Fruit fly (Drosophila melanogaster) whole organism, embryonic: ENCODE results near the gene CG5793.
A peak's percentile ranks its signal among the peaks of the same experiment; 100 is the strongest.

Experiments
- ATbp ChIP-seq: fragments of 200-800 bp; sonication (Bioruptor generic); optimal IDR thresholded peaks from 2 replicates; lab custom pipeline; 2017; ENCODE audit warnings: missing biosample characterization, mild to moderate bottlenecking, missing genetic modification characterization, missing genetic modification reagents
- Abd-B ChIP-seq: fragments of 200-800 bp; sonication (Bioruptor generic); optimal IDR thresholded peaks from 2 replicates; lab custom pipeline; 2018; ENCODE audit warnings: missing biosample characterization, mild to moderate bottlenecking, missing genetic modification characterization, moderate library complexity
- Atf-2 ChIP-seq: fragments of 200-800 bp; sonication (Bioruptor generic); optimal IDR thresholded peaks from 2 replicates; lab custom pipeline; 2016; ENCODE audit warnings: missing biosample characterization, missing genetic modification characterization
- C15 ChIP-seq: fragments of 200-800 bp; sonication (Bioruptor generic); IDR thresholded peaks from 3 replicates; pipeline ENCODE4 v1.3.6; 2022; ENCODE audit warnings: missing biosample characterization, missing genetic modification characterization
- CG10565 ChIP-seq: fragments of 200-800 bp; sonication (Bioruptor generic); optimal IDR thresholded peaks from 3 replicates; lab custom pipeline; 2016; ENCODE audit warnings: missing biosample characterization, mild to moderate bottlenecking, missing genetic modification characterization
- CG10654 ChIP-seq: fragments of 200-800 bp; sonication (Bioruptor generic); optimal IDR thresholded peaks from 2 replicates; lab custom pipeline; 2016; ENCODE audit warnings: missing biosample characterization, missing genetic modification characterization
- CG12155 ChIP-seq: fragments of 200-800 bp; sonication (Bioruptor generic); optimal IDR thresholded peaks from 3 replicates; lab custom pipeline; 2016; ENCODE audit warnings: missing biosample characterization, missing genetic modification characterization
- CG13424 ChIP-seq: fragments of 200-800 bp; sonication (Bioruptor generic); optimal IDR thresholded peaks from 2 replicates; lab custom pipeline; 2019; ENCODE audit warnings: missing biosample characterization, mild to moderate bottlenecking, missing genetic modification characterization, moderate library complexity
- CG14860 ChIP-seq: fragments of 200-800 bp; sonication (Bioruptor generic); IDR thresholded peaks from 3 replicates; pipeline ENCODE4 v1.3.6; 2022; ENCODE audit warnings: missing biosample characterization, missing genetic modification characterization; ENCODE audit not compliant: partially characterized antibody
- CG15269 ChIP-seq: fragments of 200-800 bp; sonication (Bioruptor generic); optimal IDR thresholded peaks from 2 replicates; lab custom pipeline; 2018; ENCODE audit warnings: missing biosample characterization, mild to moderate bottlenecking, missing genetic modification characterization, moderate library complexity
- CG18619 ChIP-seq: fragments of 200-800 bp; sonication (Bioruptor generic); optimal IDR thresholded peaks from 3 replicates; lab custom pipeline; 2017; ENCODE audit warnings: missing biosample characterization, mild to moderate bottlenecking, missing genetic modification characterization
- CG3281 ChIP-seq: fragments of 200-800 bp; sonication (Bioruptor generic); optimal IDR thresholded peaks from 3 replicates; lab custom pipeline; 2017; ENCODE audit warnings: missing biosample characterization, mild to moderate bottlenecking, missing genetic modification characterization
- CG34422 ChIP-seq: fragments of 200-800 bp; sonication (Bioruptor generic); IDR thresholded peaks from 3 replicates; pipeline ENCODE4 v1.3.6; 2022; ENCODE audit warnings: missing biosample characterization, missing genetic modification characterization
- CG6791 ChIP-seq: fragments of 200-800 bp; sonication (Bioruptor generic); IDR thresholded peaks from 3 replicates; pipeline ENCODE4 v1.3.6; 2022; ENCODE audit warnings: missing biosample characterization, missing genetic modification characterization; ENCODE audit not compliant: partially characterized antibody
- CG8281 ChIP-seq: fragments of 200-800 bp; sonication (Bioruptor generic); optimal IDR thresholded peaks from 2 replicates; lab custom pipeline; 2018; ENCODE audit warnings: missing biosample characterization, mild to moderate bottlenecking, missing genetic modification characterization, moderate library complexity
- CG9727 ChIP-seq: fragments of 200-800 bp; sonication (Bioruptor generic); optimal IDR thresholded peaks from 3 replicates; lab custom pipeline; 2017; ENCODE audit warnings: missing biosample characterization, mild to moderate bottlenecking, missing genetic modification characterization
- CG9932 ChIP-seq: fragments of 200-800 bp; sonication (Bioruptor generic); IDR thresholded peaks from 2 replicates; pipeline ENCODE4 v1.3.6; 2022; ENCODE audit warnings: missing biosample characterization, missing genetic modification characterization
- CrebB ChIP-seq: fragments of 200-800 bp; sonication (Bioruptor generic); optimal IDR thresholded peaks from 3 replicates; lab custom pipeline; 2018; ENCODE audit warnings: missing biosample characterization, mild to moderate bottlenecking, missing genetic modification characterization
- Eip74EF ChIP-seq, 2 experiments: fragments of 200-800 bp in 1 of 2; fragments of >200 bp in 1 of 2; sonication (Bioruptor generic) in 1 of 2; optimal IDR thresholded peaks; 2 replicates each; lab custom pipeline; 2017 to 2019; ENCODE audit warnings: missing biosample characterization in 2 of 2, missing genetic modification characterization in 2 of 2, mild to moderate bottlenecking in 1 of 2, moderate library complexity in 1 of 2
- H2.0 ChIP-seq: fragments of 200-800 bp; sonication (Bioruptor generic); IDR thresholded peaks from 2 replicates; pipeline ENCODE4 v1.3.6; 2022; ENCODE audit warnings: missing biosample characterization, missing genetic modification characterization
- HLH4C ChIP-seq: fragments of 200-800 bp; sonication (Bioruptor generic); IDR thresholded peaks from 3 replicates; pipeline ENCODE4 v1.3.6; 2022; ENCODE audit warnings: missing biosample characterization, missing genetic modification characterization; ENCODE audit not compliant: partially characterized antibody
- Hmx ChIP-seq: fragments of 200-800 bp; sonication (Bioruptor generic); optimal IDR thresholded peaks from 2 replicates; lab custom pipeline; 2016; ENCODE audit warnings: missing biosample characterization, missing genetic modification characterization
- Hr3 ChIP-seq: fragments of 200-800 bp; sonication (Bioruptor generic); optimal IDR thresholded peaks from 3 replicates; lab custom pipeline; 2016; ENCODE audit warnings: missing biosample characterization, missing genetic modification characterization
- Myb ChIP-seq: fragments of 200-800 bp; sonication (Bioruptor generic); optimal IDR thresholded peaks from 2 replicates; lab custom pipeline; 2016; ENCODE audit warnings: missing biosample characterization, missing genetic modification characterization
- NFAT ChIP-seq: fragments of 200-800 bp; sonication (Bioruptor generic); IDR thresholded peaks from 2 replicates; pipeline ENCODE4 v1.3.6; 2022; ENCODE audit warnings: missing biosample characterization, missing genetic modification characterization
- NfI ChIP-seq: fragments of 200-800 bp; sonication (Bioruptor generic); optimal IDR thresholded peaks from 3 replicates; lab custom pipeline; 2018; ENCODE audit warnings: missing biosample characterization, mild to moderate bottlenecking, missing genetic modification characterization, moderate library complexity
- Pdp1 ChIP-seq, 2 experiments: fragments of 200-800 bp; sonication (Bioruptor generic); optimal IDR thresholded peaks; 3 replicates each; lab custom pipeline; 2016; ENCODE audit warnings: missing biosample characterization in 2 of 2, missing genetic modification characterization in 2 of 2, mild to moderate bottlenecking in 1 of 2, moderate library complexity in 1 of 2
- Scr ChIP-seq: fragments of 200-800 bp; sonication (Bioruptor generic); IDR thresholded peaks from 2 replicates; pipeline ENCODE4 v1.3.6; 2022; ENCODE audit warnings: missing biosample characterization, missing genetic modification characterization; ENCODE audit not compliant: partially characterized antibody
- bab2 ChIP-seq: fragments of 200-800 bp; sonication (Bioruptor generic); optimal IDR thresholded peaks from 2 replicates; lab custom pipeline; 2016; ENCODE audit warnings: missing biosample characterization, missing genetic modification characterization
- bsh ChIP-seq, 2 experiments: fragments of 200-800 bp; sonication (Bioruptor generic); optimal IDR thresholded peaks; 2 replicates each; lab custom pipeline; 2017 to 2018; ENCODE audit warnings: mild to moderate bottlenecking in 2 of 2, missing biosample characterization in 2 of 2, missing genetic modification characterization in 2 of 2, moderate library complexity in 1 of 2
- cad ChIP-seq: fragments of >200 bp; optimal IDR thresholded peaks from 2 replicates; lab custom pipeline; 2017; ENCODE audit warnings: missing biosample characterization, missing genetic modification characterization
- corto ChIP-seq: fragments of 200-800 bp; sonication (Bioruptor generic); optimal IDR thresholded peaks from 2 replicates; lab custom pipeline; 2016; ENCODE audit warnings: missing biosample characterization, mild to moderate bottlenecking, missing genetic modification characterization, moderate library complexity
- cwo ChIP-seq: fragments of 200-800 bp; sonication (Bioruptor generic); optimal IDR thresholded peaks from 3 replicates; lab custom pipeline; 2017; ENCODE audit warnings: missing biosample characterization, missing genetic modification characterization, mild to moderate bottlenecking, moderate library complexity, missing genetic modification reagents
- emc ChIP-seq: fragments of 200-800 bp; sonication (Bioruptor generic); optimal IDR thresholded peaks from 2 replicates; lab custom pipeline; 2016; ENCODE audit warnings: missing biosample characterization, missing genetic modification characterization
- exex ChIP-seq: fragments of 200-800 bp; sonication (Bioruptor generic); optimal IDR thresholded peaks from 4 replicates; lab custom pipeline; 2018; ENCODE audit warnings: missing biosample characterization, mild to moderate bottlenecking, missing genetic modification characterization, moderate library complexity
- grau ChIP-seq: fragments of 200-800 bp; optimal IDR thresholded peaks from 3 replicates; lab custom pipeline; 2019; ENCODE audit warnings: missing biosample characterization, mild to moderate bottlenecking, missing genetic modification characterization, moderate library complexity
- grn ChIP-seq: fragments of 200-800 bp; sonication (Bioruptor generic); optimal IDR thresholded peaks from 3 replicates; lab custom pipeline; 2017; ENCODE audit warnings: missing biosample characterization, missing genetic modification characterization
- kni ChIP-seq: fragments of 200-800 bp; sonication (Bioruptor generic); optimal IDR thresholded peaks from 3 replicates; lab custom pipeline; 2017; ENCODE audit warnings: mild to moderate bottlenecking, missing biosample characterization, missing genetic modification reagents, missing genetic modification characterization
- mld ChIP-seq: fragments of 200-800 bp; sonication (Bioruptor generic); IDR thresholded peaks from 3 replicates; pipeline ENCODE4 v1.3.6; 2022; ENCODE audit warnings: missing biosample characterization, missing genetic modification characterization; ENCODE audit not compliant: partially characterized antibody
- pan ChIP-seq, 4 experiments: fragments of >200 bp in 3 of 4; fragments of 200-800 bp in 1 of 4; sonication (Bioruptor generic) in 1 of 4; optimal IDR thresholded peaks in 3 of 4; IDR thresholded peaks in 1 of 4; 2 replicates each; pipeline versions ENCODE4 v1.3.6 to Lab custom; 2017 to 2022; ENCODE audit warnings: missing biosample characterization in 2 of 4, missing genetic modification characterization in 2 of 4, mixed read lengths in 1 of 4
- row ChIP-seq: fragments of 200-800 bp; sonication (Bioruptor generic); IDR thresholded peaks from 3 replicates; pipeline ENCODE4 v1.3.6; 2022; ENCODE audit warnings: missing biosample characterization, missing genetic modification characterization
- sd ChIP-seq: fragments of 200-800 bp; sonication (Bioruptor generic); optimal IDR thresholded peaks from 3 replicates; lab custom pipeline; 2018; ENCODE audit warnings: missing biosample characterization, mild to moderate bottlenecking, missing genetic modification characterization, moderate library complexity
- seq ChIP-seq: fragments of 200-800 bp; sonication (Bioruptor generic); IDR thresholded peaks from 2 replicates; pipeline ENCODE4 v1.3.6; 2022; ENCODE audit warnings: missing biosample characterization, missing genetic modification characterization
- sug ChIP-seq: fragments of 200-800 bp; optimal IDR thresholded peaks from 2 replicates; lab custom pipeline; 2019; ENCODE audit warnings: missing biosample characterization, mild to moderate bottlenecking, missing genetic modification characterization, moderate library complexity
- twi ChIP-seq: fragments of 200-800 bp; optimal IDR thresholded peaks from 2 replicates; lab custom pipeline; 2019; ENCODE audit warnings: missing biosample characterization, mild to moderate bottlenecking, missing genetic modification characterization, moderate library complexity
- vvl ChIP-seq: fragments of 200-800 bp; sonication (Bioruptor generic); IDR thresholded peaks from 2 replicates; pipeline ENCODE4 v1.3.6; 2022; ENCODE audit warnings: missing biosample characterization, missing genetic modification characterization

CG5793 gene

DNA sequence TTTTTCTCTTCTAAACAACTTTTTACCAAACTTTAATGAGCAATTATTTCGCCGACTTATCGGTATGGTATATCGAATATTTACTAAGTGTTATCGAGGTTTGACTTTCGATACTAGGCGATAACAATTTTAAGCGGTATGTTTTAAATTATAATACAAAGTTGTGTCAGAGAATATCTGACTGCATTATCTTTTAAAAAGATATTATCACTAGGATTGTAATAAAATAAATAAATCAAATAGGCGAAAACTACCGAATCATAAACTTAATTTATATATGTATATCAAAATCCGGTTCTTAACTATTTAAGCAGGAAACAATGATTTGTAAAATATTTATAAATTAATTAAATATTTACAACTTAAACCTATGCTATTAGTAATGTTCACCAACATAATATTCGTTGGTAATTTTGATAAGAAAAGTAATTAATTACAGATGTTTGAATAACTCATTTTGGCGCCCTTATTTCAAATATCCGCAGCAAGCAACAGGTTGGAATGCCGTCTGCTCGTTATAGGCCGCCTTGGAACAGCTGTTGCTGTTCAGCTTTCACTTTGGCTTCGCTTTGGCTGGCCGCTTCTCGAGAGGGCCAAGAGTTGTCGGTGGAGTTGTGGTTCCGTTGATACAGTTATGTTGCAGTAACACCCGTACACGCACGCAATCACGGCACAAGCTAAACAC, 19.3 kb upstream of the CG5793 start, which contains the start of the genes Sec15 and rtet (continued):
- TF ChIP-seq kni (GFP tag; lab: Kevin White, UChicago) = peak; percentile 10
- peak; percentile 28 for TF ChIP-seq bab2 (GFP tag; lab: Kevin White, UChicago)
- TF ChIP-seq, all 482 proteins: peak for 255

dm6 chr3R:21109712-21110111, 17.7 kb upstream of the CG5793 start:
- no peak for TF ChIP-seq CG13424
- no peak for TF ChIP-seq kni (GFP tag; lab: Kevin White, UChicago)
- TF ChIP-seq cad (GFP tag; lab: Kevin White, UChicago) = no peak
- no peak for TF ChIP-seq vvl
- TF ChIP-seq C15 (GFP tag; lab: Robert Waterston, UW) = no peak
- no peak for TF ChIP-seq Scr (GFP tag; lab: Robert Waterston, UW)
- TF ChIP-seq CG34422 (GFP tag; lab: Robert Waterston, UW) = no peak
- no peak for TF ChIP-seq pan (optimal IDR thresholded peaks at IDR 0.05; lab: Kevin White, UChicago)
- TF ChIP-seq pan (GFP tag; optimal IDR thresholded peaks at IDR 0.05 in 1 of 2, IDR thresholded peaks at IDR 0.05 in 1 of 2) = no peak
- no peak for TF ChIP-seq NfI (GFP tag; lab: Kevin White, UChicago)
- TF ChIP-seq H2.0 (GFP tag; lab: Robert Waterston, UW) = no peak
- peak; percentile 60 for TF ChIP-seq cwo (GFP tag; lab: Kevin White, UChicago)
- no peak for TF ChIP-seq Pdp1 (GFP tag; optimal IDR thresholded peaks at IDR 0.05; lab: Kevin White, UChicago)
- TF ChIP-seq row (GFP tag; lab: Robert Waterston, UW) = no peak
- TF ChIP-seq sug = peak; percentile 19
- no peak for TF ChIP-seq emc
- peak; percentile 77 for TF ChIP-seq exex
- peak; percentile 78 for TF ChIP-seq grn
- no peak for TF ChIP-seq bsh (GFP tag; optimal IDR thresholded peaks at IDR 0.05; lab: Kevin White, UChicago)
- TF ChIP-seq Hmx (GFP tag; lab: Kevin White, UChicago) = no peak
- no peak for TF ChIP-seq ATbp (GFP tag; lab: Kevin White, UChicago)
- no peak for TF ChIP-seq CG3281 (GFP tag; lab: Kevin White, UChicago)
- TF ChIP-seq sd = peak; percentile 4
- no peak for TF ChIP-seq seq

DNA sequence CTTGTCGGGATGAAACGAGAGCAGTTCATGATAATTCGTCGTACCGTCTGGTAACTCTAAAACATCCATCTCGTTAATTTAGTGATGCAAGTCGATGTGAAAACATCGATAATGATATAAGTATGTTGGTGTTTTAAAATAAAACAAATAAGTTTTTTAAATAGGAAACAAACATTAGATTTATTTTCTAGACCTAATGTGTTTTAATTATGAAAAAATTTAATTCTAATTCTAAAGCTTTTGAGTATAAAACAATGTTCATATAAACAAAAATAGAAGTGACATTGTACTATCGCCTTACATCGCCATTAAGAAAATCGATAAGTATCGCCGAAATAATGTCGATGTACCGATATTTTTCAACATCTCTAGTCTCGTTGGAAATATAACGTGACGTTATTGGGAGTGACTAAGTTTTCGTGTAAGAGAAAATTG, 16.3 kb upstream of the CG5793 start, which contains the start of gene Rab11:
Gene Rab11 (plus strand): TSS at position 363 of the 435 bp plus-strand sequence.
- peak; percentile 88 for TF ChIP-seq CG6791 (GFP tag; lab: Robert Waterston, UW)
- TF ChIP-seq HLH4C = peak; percentile 89
- TF ChIP-seq CG9727 (GFP tag; lab: Kevin White, UChicago) = peak; percentile 64
- peak; percentile 11 for TF ChIP-seq twi (tag; lab: Kevin White, UChicago)
- peak; percentile 77 for TF ChIP-seq mld
- no peak for TF ChIP-seq CrebB (tag; lab: Kevin White, UChicago)
- TF ChIP-seq CG10654 (GFP tag; lab: Kevin White, UChicago) = peak; percentile 9
- peak; percentile 86 for TF ChIP-seq CG14860 (GFP tag; lab: Robert Waterston, UW)
- TF ChIP-seq Atf-2 (GFP tag; lab: Kevin White, UChicago) = peak; percentile 24
- no peak for TF ChIP-seq Myb (GFP tag; lab: Kevin White, UChicago)
- TF ChIP-seq CG9932 (GFP tag; lab: Robert Waterston, UW) = peak; percentile 78
- TF ChIP-seq Eip74EF (GFP tag; optimal IDR thresholded peaks at IDR 0.05; lab: Kevin White, UChicago) = no peak
- peak; percentile 66 for TF ChIP-seq Abd-B (GFP tag; lab: Kevin White, UChicago)
- no peak for TF ChIP-seq CG10565 (GFP tag; lab: Kevin White, UChicago)
- TF ChIP-seq NFAT = peak; percentile 43; the same call in 1 of the 2 replicates
- TF ChIP-seq CG8281 (tag; lab: Kevin White, UChicago) = no peak
- peak; percentile 99 for TF ChIP-seq CG12155 (GFP tag; lab: Kevin White, UChicago)
- TF ChIP-seq CG18619 = peak; percentile 26
- peak; percentile 57 for TF ChIP-seq Hr3
- TF ChIP-seq grau = peak; percentile 61
- TF ChIP-seq corto (GFP tag; lab: Kevin White, UChicago) = peak; percentile 24
- TF ChIP-seq bab2 (GFP tag; lab: Kevin White, UChicago) = peak; percentile 28
- peak; percentile 45 for TF ChIP-seq CG15269
